Worm (Caenorhabditis elegans) whole organism, L4 larva: Measurements from ENCODE around the gene C31E10.6.

Experiments used
- ZK546.5 ChIP-seq, 2 experiments: sonication (generic microtip); optimal IDR thresholded peaks; 2 replicates each; lab custom pipeline; 2017; ENCODE audit warnings: missing biosample characterization in 2 of 2, missing genetic modification characterization in 2 of 2
- aly-2 ChIP-seq: sonication (generic microtip); optimal IDR thresholded peaks from 2 replicates; lab custom pipeline; 2018; ENCODE audit warnings: missing biosample characterization, missing genetic modification characterization
- cey-2 ChIP-seq: sonication (generic microtip); optimal IDR thresholded peaks from 3 replicates; lab custom pipeline; 2017; ENCODE audit warnings: missing genetic modification characterization, mild to moderate bottlenecking, missing compliant biosample characterization, antibody characterized with exemption, borderline replicate concordance; ENCODE audit not compliant: insufficient read depth
- dpl-1 ChIP-seq: fragments of 150-350 bp; optimal IDR thresholded peaks from 2 replicates; lab custom pipeline; 2014; ENCODE audit warnings: missing biosample characterization, missing genetic modification reagents, missing genetic modification characterization
- hif-1 ChIP-seq, 2 experiments: sonication (generic microtip); optimal IDR thresholded peaks; 2 replicates each; lab custom pipeline; 2016 to 2017; ENCODE audit warnings: missing compliant biosample characterization in 2 of 2, missing genetic modification characterization in 2 of 2, missing genetic modification reagents in 2 of 2, missing genotype in 2 of 2, mild to moderate bottlenecking in 1 of 2
- lin-39 ChIP-seq: fragments of 150-350 bp; optimal IDR thresholded peaks from 2 replicates; lab custom pipeline; 2014; ENCODE audit warnings: missing biosample characterization, missing genetic modification reagents, missing genetic modification characterization
- mes-2 ChIP-seq: sonication (generic microtip); optimal IDR thresholded peaks from 2 replicates; lab custom pipeline; 2016; ENCODE audit warnings: missing genotype, mild to moderate bottlenecking, missing genetic modification characterization, missing compliant biosample characterization; ENCODE audit not compliant: poor library complexity, severe bottlenecking
- nhr-237 ChIP-seq: sonication (generic microtip); optimal IDR thresholded peaks from 2 replicates; lab custom pipeline; 2017; ENCODE audit warnings: missing biosample characterization, missing genetic modification characterization
- skn-1 ChIP-seq: fragments of 150-350 bp; optimal IDR thresholded peaks from 2 replicates; lab custom pipeline; 2014; ENCODE audit warnings: missing biosample characterization, missing genetic modification characterization

- TF ChIP-seq dpl-1 (GFP tag; lab: Kevin White, UChicago) (no peak), cey-2 (tag; lab: Kevin White, UChicago) (no peak), hif-1 (tag; optimal IDR thresholded peaks at IDR 0.05; lab: Kevin White, UChicago) (no peak), mes-2 (tag; lab: Kevin White, UChicago) (no peak), skn-1 (tag; lab: Kevin White, UChicago) (no peak), lin-39 (tag; lab: Kevin White, UChicago) (no peak), ZK546.5 (tag; optimal IDR thresholded peaks at IDR 0.05; lab: Kevin White, UChicago) (no peak), aly-2 (tag; lab: Kevin White, UChicago) (no peak), nhr-237 (tag; lab: Kevin White, UChicago) (no peak)
These were observed 37.7 kb upstream of the C31E10.6 start for ce11 chrX:13958451-13958850.
